Worm (Caenorhabditis elegans) whole organism, L1 larva: Measurements from ENCODE around the gene tba-4.
"Not testable (repeated sequence)": the region's sequence is repeated elsewhere in the genome, so short reads cannot be mapped to it uniquely, and the experiment has no call there.

ENCODE experiments used
- C16A3.4 ChIP-seq: fragments of 150-350 bp; optimal IDR thresholded peaks from 2 replicates; lab custom pipeline; 2014; ENCODE audit warnings: missing biosample characterization, missing genetic modification characterization
- dpl-1 ChIP-seq, 3 experiments: fragments of 150-350 bp in 2 of 3; sonication (generic microtip) in 1 of 3; optimal IDR thresholded peaks; 2 replicates each; lab custom pipeline; 2014 to 2017; ENCODE audit warnings: missing biosample characterization in 3 of 3, missing genetic modification characterization in 3 of 3, missing genetic modification reagents in 3 of 3
- fos-1 ChIP-seq: fragments of 150-350 bp; optimal IDR thresholded peaks from 2 replicates; lab custom pipeline; 2014; ENCODE audit warnings: missing biosample characterization, missing genetic modification characterization
- skn-1 ChIP-seq: fragments of 150-350 bp; optimal IDR thresholded peaks from 2 replicates; lab custom pipeline; 2014; ENCODE audit warnings: missing biosample characterization, missing genetic modification characterization
- sptf-1 ChIP-seq: fragments of 150-350 bp; optimal IDR thresholded peaks from 2 replicates; lab custom pipeline; 2014; ENCODE audit warnings: missing biosample characterization, missing genetic modification characterization
- ztf-4 ChIP-seq: fragments of 150-350 bp; optimal IDR thresholded peaks from 2 replicates; lab custom pipeline; 2014; ENCODE audit warnings: missing biosample characterization, missing genetic modification characterization

DNA sequence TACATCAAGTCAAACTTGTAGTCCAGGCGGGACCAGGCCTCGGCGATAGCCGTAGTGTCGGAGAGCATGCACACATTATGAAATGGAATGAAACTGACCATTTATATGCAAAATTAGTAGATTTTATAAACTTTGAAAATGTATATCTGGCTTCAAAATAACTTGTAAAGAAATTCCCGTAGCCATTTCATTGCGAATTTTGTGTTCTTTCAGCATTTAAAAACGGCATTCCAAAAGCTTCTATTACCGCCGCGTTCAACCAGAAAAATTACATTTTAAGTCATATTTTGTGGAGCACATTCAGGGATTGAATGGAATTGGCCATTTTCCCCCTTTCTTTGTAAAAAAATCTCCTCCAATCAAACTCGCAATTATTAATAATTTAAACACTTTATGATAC, 4.4 kb downstream of the tba-4 start, which contains the start of gene Y19D2B.1:
- not testable (repeated sequence) for TF ChIP-seq fos-1; sptf-1; skn-1; dpl-1 (GFP tag; optimal IDR thresholded peaks at IDR 0.05; lab: Kevin White, UChicago); ztf-4; C16A3.4
